Worm (Caenorhabditis elegans) whole organism, mixed stage, embryonic: Measurements from ENCODE around the gene fbxa-144.

ENCODE experiments used
- ces-1 ChIP-seq: fragments of 150-350 bp; optimal IDR thresholded peaks from 2 replicates; lab custom pipeline; 2014; ENCODE audit warnings: missing biosample characterization, missing genetic modification reagents, missing genetic modification characterization
- elt-1 ChIP-seq: sonication (generic microtip); optimal IDR thresholded peaks from 2 replicates; lab custom pipeline; 2017; ENCODE audit warnings: missing genetic modification characterization, mild to moderate bottlenecking, missing compliant biosample characterization, antibody characterized with exemption, moderate library complexity, borderline replicate concordance; ENCODE audit not compliant: insufficient read depth
- nhr-237 ChIP-seq: fragments of 150-350 bp; optimal IDR thresholded peaks from 2 replicates; lab custom pipeline; 2014; ENCODE audit warnings: missing biosample characterization, missing genetic modification characterization
- pha-4 ChIP-seq: fragments of 150-350 bp; optimal IDR thresholded peaks from 2 replicates; lab custom pipeline; 2018; ENCODE audit warnings: missing biosample characterization, missing genetic modification reagents, missing genetic modification characterization
- zip-8 ChIP-seq: fragments of 150-350 bp; optimal IDR thresholded peaks from 2 replicates; lab custom pipeline; 2014; ENCODE audit warnings: missing biosample characterization, missing genetic modification characterization

- TF ChIP-seq nhr-237 (no peak), pha-4 (tag; lab: Kevin White, UChicago) (no peak), zip-8 (tag; lab: Kevin White, UChicago) (no peak), ces-1 (GFP tag; lab: Kevin White, UChicago) (no peak), elt-1 (no peak)
These were observed 12.4 kb upstream of the fbxa-144 start for ce11 chrV:16145009-16145408.
